Worm (Caenorhabditis elegans) whole organism, young adult: ENCODE measurements around the gene Y54G11A.19.
"Not testable (repeated sequence)": the region's sequence is repeated elsewhere in the genome, so short reads cannot be mapped to it uniquely, and the experiment has no call there.

ENCODE experiments used
- ama-1 ChIP-seq, 3 experiments: fragments of 150-350 bp in 1 of 3; sonication (generic microtip) in 2 of 3; optimal IDR thresholded peaks; 2 replicates each; lab custom pipeline; 2014 to 2018; ENCODE audit warnings: missing biosample characterization in 2 of 3, missing genetic modification characterization in 2 of 3, missing genetic modification reagents in 2 of 3
- bed-2 ChIP-seq: fragments of 200-800 bp; sonication (Bioruptor generic); IDR thresholded peaks from 2 replicates; pipeline ENCODE4 v1.3.6; 2022; ENCODE audit warnings: missing genetic modification reagents, missing genetic modification characterization, missing compliant biosample characterization
- pha-4 ChIP-seq: fragments of 150-350 bp; sonication (generic microtip); optimal IDR thresholded peaks from 2 replicates; lab custom pipeline; 2014; ENCODE audit warnings: missing biosample characterization, missing genetic modification reagents, missing genetic modification characterization

ce11 chrII:14301927-14302326 is 45.2 kb upstream of the Y54G11A.19 start, which contains the start of gene ctl-2:
- not testable (repeated sequence) for TF ChIP-seq bed-2 (GFP tag; lab: Robert Waterston, UW); pha-4 (tag; lab: Kevin White, UChicago); ama-1 (optimal IDR thresholded peaks at IDR 0.05; lab: Kevin White, UChicago); ama-1 (GFP tag; optimal IDR thresholded peaks at IDR 0.05; lab: Kevin White, UChicago)
